Worm (Caenorhabditis elegans) whole organism, late embryonic: ENCODE data around the gene ubc-24.

Experiments used
- C08G9.2 ChIP-seq: sonication (generic microtip); optimal IDR thresholded peaks from 2 replicates; lab custom pipeline; 2016; ENCODE audit warnings: mild to moderate bottlenecking, missing genetic modification characterization, moderate library complexity, missing compliant biosample characterization
- K09A11.1 ChIP-seq: sonication (generic microtip); optimal IDR thresholded peaks from 2 replicates; lab custom pipeline; 2017; ENCODE audit warnings: antibody characterized with exemption, mild to moderate bottlenecking, missing genetic modification characterization, missing compliant biosample characterization; ENCODE audit not compliant: insufficient read depth
- ama-1 ChIP-seq: fragments of 150-350 bp; optimal IDR thresholded peaks from 2 replicates; lab custom pipeline; 2014
- ceh-14 ChIP-seq: sonication (generic microtip); optimal IDR thresholded peaks from 2 replicates; lab custom pipeline; 2016; ENCODE audit warnings: missing genotype, missing genetic modification characterization, missing compliant biosample characterization
- ceh-2 ChIP-seq: sonication (generic microtip); optimal IDR thresholded peaks from 2 replicates; lab custom pipeline; 2016; ENCODE audit warnings: missing genotype, missing genetic modification characterization, missing compliant biosample characterization
- ceh-22 ChIP-seq: sonication (generic microtip); optimal IDR thresholded peaks from 2 replicates; lab custom pipeline; 2017; ENCODE audit warnings: missing biosample characterization, missing genetic modification characterization
- ceh-24 ChIP-seq: sonication (generic microtip); optimal IDR thresholded peaks from 2 replicates; lab custom pipeline; 2016; ENCODE audit warnings: mild to moderate bottlenecking, missing genetic modification characterization, missing compliant biosample characterization
- ceh-30 ChIP-seq: fragments of 150-350 bp; optimal IDR thresholded peaks from 2 replicates; lab custom pipeline; 2014; ENCODE audit warnings: missing biosample characterization, missing genetic modification characterization
- ceh-31 ChIP-seq: sonication (generic microtip); optimal IDR thresholded peaks from 2 replicates; lab custom pipeline; 2016; ENCODE audit warnings: missing genetic modification characterization, missing compliant biosample characterization
- ceh-45 ChIP-seq: fragments of 200-800 bp; sonication (Bioruptor generic); IDR thresholded peaks from 2 replicates; pipeline ENCODE4 v1.3.6; 2022; ENCODE audit warnings: missing genetic modification reagents, missing genetic modification characterization, missing compliant biosample characterization
- ceh-48 ChIP-seq: sonication (generic microtip); optimal IDR thresholded peaks from 2 replicates; lab custom pipeline; 2016; ENCODE audit warnings: missing genetic modification characterization, inconsistent platforms, missing compliant biosample characterization
- dmd-4 ChIP-seq: sonication (generic microtip); optimal IDR thresholded peaks from 2 replicates; lab custom pipeline; 2016; ENCODE audit warnings: borderline replicate concordance, missing genetic modification characterization, missing compliant biosample characterization
- dve-1 ChIP-seq: sonication (generic microtip); optimal IDR thresholded peaks from 2 replicates; lab custom pipeline; 2017; ENCODE audit warnings: antibody characterized with exemption, mild to moderate bottlenecking, missing genetic modification characterization, missing compliant biosample characterization
- elt-2 ChIP-seq: sonication (generic microtip); optimal IDR thresholded peaks from 2 replicates; lab custom pipeline; 2016; ENCODE audit warnings: missing genetic modification reagents, missing genetic modification characterization, missing compliant biosample characterization
- fax-1 ChIP-seq: sonication (generic microtip); optimal IDR thresholded peaks from 2 replicates; lab custom pipeline; 2016; ENCODE audit warnings: missing genotype, missing genetic modification characterization, missing compliant biosample characterization
- fkh-10 ChIP-seq: fragments of 150-350 bp; optimal IDR thresholded peaks from 2 replicates; lab custom pipeline; 2014; ENCODE audit warnings: missing biosample characterization, missing genetic modification reagents, missing genetic modification characterization
- fkh-6 ChIP-seq: sonication (generic microtip); optimal IDR thresholded peaks from 2 replicates; lab custom pipeline; 2016; ENCODE audit warnings: missing genetic modification characterization, missing compliant biosample characterization
- lim-6 ChIP-seq: sonication (generic microtip); optimal IDR thresholded peaks from 2 replicates; lab custom pipeline; 2016; ENCODE audit warnings: missing genetic modification characterization, missing compliant biosample characterization
- madf-2 ChIP-seq: sonication (generic microtip); optimal IDR thresholded peaks from 2 replicates; lab custom pipeline; 2017; ENCODE audit warnings: missing genetic modification characterization, missing compliant biosample characterization
- nfya-1 ChIP-seq: sonication (generic microtip); optimal IDR thresholded peaks from 2 replicates; lab custom pipeline; 2017; ENCODE audit warnings: missing genetic modification characterization, mild to moderate bottlenecking, missing compliant biosample characterization, antibody characterized with exemption, moderate library complexity
- nhr-11 ChIP-seq: fragments of 150-350 bp; optimal IDR thresholded peaks from 2 replicates; lab custom pipeline; 2014; ENCODE audit warnings: missing biosample characterization, missing genetic modification characterization
- nhr-232 ChIP-seq: sonication (generic microtip); optimal IDR thresholded peaks from 2 replicates; lab custom pipeline; 2016; ENCODE audit warnings: missing genetic modification characterization, missing compliant biosample characterization
- pag-3 ChIP-seq: sonication (generic microtip); optimal IDR thresholded peaks from 2 replicates; lab custom pipeline; 2016; ENCODE audit warnings: missing compliant biosample characterization, missing genetic modification characterization, borderline replicate concordance
- pax-1 ChIP-seq: fragments of 150-350 bp; optimal IDR thresholded peaks from 2 replicates; lab custom pipeline; 2014; ENCODE audit warnings: missing biosample characterization, missing genetic modification characterization
- pha-2 ChIP-seq: sonication (generic microtip); optimal IDR thresholded peaks from 2 replicates; lab custom pipeline; 2017; ENCODE audit warnings: mild to moderate bottlenecking, missing genetic modification characterization, missing compliant biosample characterization
- pha-4 ChIP-seq: fragments of 150-350 bp; optimal IDR thresholded peaks from 2 replicates; lab custom pipeline; 2018; ENCODE audit warnings: missing biosample characterization, missing genetic modification reagents, missing genetic modification characterization
- pqm-1 ChIP-seq: sonication (generic microtip); optimal IDR thresholded peaks from 2 replicates; lab custom pipeline; 2016; ENCODE audit warnings: missing genetic modification characterization, missing compliant biosample characterization
- rnt-1 ChIP-seq: sonication (generic microtip); optimal IDR thresholded peaks from 2 replicates; lab custom pipeline; 2016; ENCODE audit warnings: missing genetic modification characterization, missing compliant biosample characterization
- sox-4 ChIP-seq: sonication (generic microtip); optimal IDR thresholded peaks from 2 replicates; lab custom pipeline; 2017; ENCODE audit warnings: mild to moderate bottlenecking, missing genetic modification characterization, inconsistent platforms, missing compliant biosample characterization
- tbx-2 ChIP-seq: sonication (generic microtip); optimal IDR thresholded peaks from 2 replicates; lab custom pipeline; 2016; ENCODE audit warnings: missing genetic modification characterization, missing compliant biosample characterization
- unc-3 ChIP-seq, 2 experiments: fragments of 200-800 bp in 1 of 2; sonication (Bioruptor generic) in 1 of 2; sonication (generic microtip) in 1 of 2; conservative IDR thresholded peaks in 1 of 2; optimal IDR thresholded peaks in 1 of 2; 2 replicates each; pipeline versions ENCODE4 v1.3.6 to Lab custom; 2016 to 2022; ENCODE audit warnings: missing compliant biosample characterization in 2 of 2, missing genetic modification characterization in 2 of 2, missing genetic modification reagents in 1 of 2
- unc-55 ChIP-seq: sonication (generic microtip); optimal IDR thresholded peaks from 2 replicates; lab custom pipeline; 2017; ENCODE audit warnings: missing biosample characterization, missing genetic modification reagents, missing genetic modification characterization
- ztf-16 ChIP-seq: sonication (generic microtip); optimal IDR thresholded peaks from 2 replicates; lab custom pipeline; 2017; ENCODE audit warnings: missing genetic modification characterization, missing compliant biosample characterization

The ubc-24 gene

ce11 chrII:8388001-8388513, 17.3 kb upstream of the ubc-24 start, which contains the start of gene drd-1:
Gene drd-1, plus strand, starts transcription at chrII:8388051.
- TF ChIP-seq nfya-1 (tag; lab: Kevin White, UChicago), result no peak
- no peak for TF ChIP-seq C08G9.2 (tag; lab: Kevin White, UChicago)
- peak; percentile 68 for TF ChIP-seq elt-2 (tag; lab: Kevin White, UChicago)

- TF ChIP-seq unc-55 (GFP tag; lab: Kevin White, UChicago) (no peak), lim-6 (no peak), fkh-10 (GFP tag; lab: Kevin White, UChicago) (no peak), tbx-2 (tag; lab: Kevin White, UChicago) (no peak), fax-1 (no peak)
Measured at ce11 chrII:8390751-8391150, 14.7 kb upstream of the ubc-24 start, which contains the start of gene F49E12.10. Gene F49E12.10, plus strand, starts transcription at chrII:8391051.

- TF ChIP-seq pha-2 (tag; lab: Kevin White, UChicago) (no peak), ceh-48 (tag; lab: Kevin White, UChicago) (no peak), madf-2 (tag; lab: Kevin White, UChicago) (no peak), ceh-45 (GFP tag; lab: Robert Waterston, UW) (no peak), pqm-1 (no peak), pax-1 (no peak), ceh-31 (tag; lab: Kevin White, UChicago) (no peak), sox-4 (tag; lab: Kevin White, UChicago) (no peak), fkh-10 (GFP tag; lab: Kevin White, UChicago) (no peak), ceh-2 (no peak), fkh-6 (tag; lab: Kevin White, UChicago) (no peak), ceh-30 (tag; lab: Kevin White, UChicago) (no peak), dve-1 (no peak), ceh-22 (tag; lab: Kevin White, UChicago) (no peak), pag-3 (no peak), nhr-232 (tag; lab: Kevin White, UChicago) (no peak)
Measured at ce11 chrII:8392215-8392614, 13.2 kb upstream of the ubc-24 start.

ce11 chrII:8394205-8394604, 11.2 kb upstream of the ubc-24 start, which contains the start of gene F49E12.8:
Gene F49E12.8, minus strand, starts transcription at chrII:8394305.
- TF ChIP-seq ceh-2, result no peak

- no peak for TF ChIP-seq dmd-4 (tag; lab: Kevin White, UChicago)
Measured at ce11 chrII:8396041-8396440, 9.4 kb upstream of the ubc-24 start, which contains the start of gene F49E12.7. Gene F49E12.7, minus strand, starts transcription at chrII:8396141.

ce11 chrII:8399064-8399463, 6.3 kb upstream of the ubc-24 start, which contains the start of gene dod-23:
Gene dod-23, minus strand, starts transcription at chrII:8399164.
- TF ChIP-seq ceh-22 (tag; lab: Kevin White, UChicago), result no peak
- TF ChIP-seq ceh-24 (tag; lab: Kevin White, UChicago), result no peak
- no peak for TF ChIP-seq ceh-31 (tag; lab: Kevin White, UChicago)
- no peak for TF ChIP-seq K09A11.1 (tag; lab: Kevin White, UChicago)
- TF ChIP-seq pag-3, result no peak
- TF ChIP-seq ceh-14, result no peak
- TF ChIP-seq rnt-1 (tag; lab: Kevin White, UChicago), result no peak
- no peak for TF ChIP-seq pha-4 (tag; lab: Kevin White, UChicago)
- no peak for TF ChIP-seq ztf-16 (tag; lab: Kevin White, UChicago)
- TF ChIP-seq unc-3 (GFP tag; conservative IDR thresholded peaks at IDR 0.05; lab: Robert Waterston, UW), result no peak
- no peak for TF ChIP-seq unc-3 (tag; optimal IDR thresholded peaks at IDR 0.05; lab: Kevin White, UChicago)
- TF ChIP-seq ceh-48 (tag; lab: Kevin White, UChicago), result no peak
- no peak for TF ChIP-seq ama-1 (lab: Kevin White, UChicago)
- TF ChIP-seq nhr-232 (tag; lab: Kevin White, UChicago), result no peak
- no peak for TF ChIP-seq nhr-11 (tag; lab: Kevin White, UChicago)
